Worm (Caenorhabditis elegans) whole organism, L3 larva: ENCODE data around the gene pgp-3.

Experiments
- R02D3.7 ChIP-seq: fragments of 150-350 bp; optimal IDR thresholded peaks from 2 replicates; lab custom pipeline; 2014; ENCODE audit warnings: missing biosample characterization, missing genetic modification characterization
- ZK546.5 ChIP-seq: sonication (generic microtip); optimal IDR thresholded peaks from 2 replicates; lab custom pipeline; 2017; ENCODE audit warnings: missing biosample characterization, missing genetic modification characterization
- ama-1 ChIP-seq: fragments of 150-350 bp; optimal IDR thresholded peaks from 2 replicates; lab custom pipeline; 2018
- ceh-28 ChIP-seq: fragments of 150-350 bp; optimal IDR thresholded peaks from 2 replicates; lab custom pipeline; 2014; ENCODE audit warnings: missing biosample characterization, missing genetic modification reagents, missing genetic modification characterization
- ceh-82 ChIP-seq: fragments of 150-350 bp; optimal IDR thresholded peaks from 2 replicates; lab custom pipeline; 2014; ENCODE audit warnings: missing biosample characterization, missing genetic modification characterization
- ceh-9 ChIP-seq: sonication (generic microtip); optimal IDR thresholded peaks from 2 replicates; lab custom pipeline; 2018; ENCODE audit warnings: missing biosample characterization, missing genetic modification characterization
- daf-12 ChIP-seq: fragments of 150-350 bp; optimal IDR thresholded peaks from 2 replicates; lab custom pipeline; 2014; ENCODE audit warnings: missing biosample characterization, missing genetic modification reagents, missing genetic modification characterization
- egl-27 ChIP-seq: sonication (generic microtip); optimal IDR thresholded peaks from 4 replicates; lab custom pipeline; 2017; ENCODE audit warnings: missing biosample characterization, missing genetic modification reagents, missing genetic modification characterization
- egl-5 ChIP-seq: fragments of 150-350 bp; optimal IDR thresholded peaks from 2 replicates; lab custom pipeline; 2017; ENCODE audit warnings: missing biosample characterization, missing genetic modification reagents, missing genetic modification characterization, inconsistent platforms
- elt-1 ChIP-seq: fragments of 150-350 bp; optimal IDR thresholded peaks from 2 replicates; lab custom pipeline; 2014; ENCODE audit warnings: missing biosample characterization, missing genetic modification characterization
- elt-3 ChIP-seq, 3 experiments: fragments of 150-350 bp in 1 of 3; sonication (generic microtip) in 2 of 3; optimal IDR thresholded peaks; 2 replicates in 2 of 3; 4 replicates in 1 of 3; lab custom pipeline; 2014 to 2017; ENCODE audit warnings: missing biosample characterization in 3 of 3, missing genetic modification characterization in 3 of 3
- eor-1 ChIP-seq, 2 experiments: fragments of 150-350 bp; optimal IDR thresholded peaks; 2 replicates each; lab custom pipeline; 2014 to 2018; ENCODE audit warnings: missing biosample characterization in 2 of 2, missing genetic modification characterization in 2 of 2
- fkh-10 ChIP-seq: sonication (generic microtip); optimal IDR thresholded peaks from 2 replicates; lab custom pipeline; 2017; ENCODE audit warnings: missing biosample characterization, missing genetic modification reagents, missing genetic modification characterization
- fkh-2 ChIP-seq: fragments of 150-350 bp; optimal IDR thresholded peaks from 2 replicates; lab custom pipeline; 2014; ENCODE audit warnings: missing biosample characterization, missing genetic modification reagents, missing genetic modification characterization
- fos-1 ChIP-seq: fragments of 150-350 bp; optimal IDR thresholded peaks from 2 replicates; lab custom pipeline; 2014; ENCODE audit warnings: missing biosample characterization, missing genetic modification characterization
- hmg-11 ChIP-seq: sonication (generic microtip); optimal IDR thresholded peaks from 2 replicates; lab custom pipeline; 2016; ENCODE audit warnings: missing genetic modification characterization, missing compliant biosample characterization
- jun-1 ChIP-seq: fragments of 150-350 bp; optimal IDR thresholded peaks from 2 replicates; lab custom pipeline; 2014; ENCODE audit warnings: missing biosample characterization, missing genetic modification reagents, missing genetic modification characterization
- lin-39 ChIP-seq: fragments of 150-350 bp; optimal IDR thresholded peaks from 2 replicates; lab custom pipeline; 2018; ENCODE audit warnings: missing biosample characterization, missing genetic modification reagents, missing genetic modification characterization
- lsy-12 ChIP-seq: sonication (generic microtip); optimal IDR thresholded peaks from 2 replicates; lab custom pipeline; 2016; ENCODE audit warnings: mild to moderate bottlenecking, missing genetic modification characterization, missing compliant biosample characterization
- mml-1 ChIP-seq: fragments of 150-350 bp; sonication (generic microtip); optimal IDR thresholded peaks from 3 replicates; lab custom pipeline; 2014; ENCODE audit warnings: missing biosample characterization, missing genetic modification characterization
- nfya-1 ChIP-seq: sonication (generic microtip); optimal IDR thresholded peaks from 2 replicates; lab custom pipeline; 2017; ENCODE audit warnings: missing genetic modification characterization, mild to moderate bottlenecking, missing compliant biosample characterization, antibody characterized with exemption, moderate library complexity; ENCODE audit not compliant: insufficient read depth
- nhr-11 ChIP-seq: fragments of 150-350 bp; optimal IDR thresholded peaks from 2 replicates; lab custom pipeline; 2014; ENCODE audit warnings: missing biosample characterization, missing genetic modification characterization
- nhr-23 ChIP-seq: fragments of 150-350 bp; optimal IDR thresholded peaks from 2 replicates; lab custom pipeline; 2014; ENCODE audit warnings: missing biosample characterization, missing genetic modification reagents, missing genetic modification characterization
- nhr-237 ChIP-seq: fragments of 150-350 bp; optimal IDR thresholded peaks from 2 replicates; lab custom pipeline; 2014; ENCODE audit warnings: missing biosample characterization, missing genetic modification characterization
- nhr-28 ChIP-seq: fragments of 150-350 bp; optimal IDR thresholded peaks from 2 replicates; lab custom pipeline; 2014; ENCODE audit warnings: missing biosample characterization, missing genetic modification characterization
- nhr-43 ChIP-seq: sonication (generic microtip); optimal IDR thresholded peaks from 2 replicates; lab custom pipeline; 2016; ENCODE audit warnings: mild to moderate bottlenecking, missing genetic modification characterization, missing compliant biosample characterization; ENCODE audit not compliant: poor library complexity, severe bottlenecking
- nhr-67 ChIP-seq: fragments of 150-350 bp; optimal IDR thresholded peaks from 2 replicates; lab custom pipeline; 2014; ENCODE audit warnings: missing biosample characterization, missing genetic modification characterization
- nhr-77 ChIP-seq: fragments of 150-350 bp; optimal IDR thresholded peaks from 2 replicates; lab custom pipeline; 2014; ENCODE audit warnings: missing biosample characterization, missing genetic modification characterization
- pha-4 ChIP-seq: fragments of 150-350 bp; optimal IDR thresholded peaks from 2 replicates; lab custom pipeline; 2014; ENCODE audit warnings: missing biosample characterization, missing genetic modification reagents, missing genetic modification characterization
- pqm-1 ChIP-seq: fragments of 150-350 bp; optimal IDR thresholded peaks from 2 replicates; lab custom pipeline; 2017; ENCODE audit warnings: missing biosample characterization, missing genetic modification characterization, inconsistent platforms
- skn-1 ChIP-seq: fragments of 150-350 bp; optimal IDR thresholded peaks from 2 replicates; lab custom pipeline; 2014; ENCODE audit warnings: missing biosample characterization, missing genetic modification characterization
- snpc-4 ChIP-seq: fragments of 150-350 bp; optimal IDR thresholded peaks from 2 replicates; lab custom pipeline; 2014; ENCODE audit warnings: missing biosample characterization, missing genetic modification characterization
- tbx-2 ChIP-seq: sonication (generic microtip); optimal IDR thresholded peaks from 2 replicates; lab custom pipeline; 2016; ENCODE audit warnings: mild to moderate bottlenecking, missing genetic modification characterization, missing compliant biosample characterization
- unc-39 ChIP-seq: sonication (generic microtip); optimal IDR thresholded peaks from 4 replicates; lab custom pipeline; 2017; ENCODE audit warnings: missing biosample characterization, missing genetic modification characterization
- unc-62 ChIP-seq: fragments of 150-350 bp; sonication (generic microtip); optimal IDR thresholded peaks from 4 replicates; lab custom pipeline; 2014; ENCODE audit warnings: missing biosample characterization, missing genetic modification reagents, missing genetic modification characterization
- zag-1 ChIP-seq: fragments of 150-350 bp; optimal IDR thresholded peaks from 2 replicates; lab custom pipeline; 2014; ENCODE audit warnings: missing biosample characterization, missing genetic modification characterization

Gene pgp-3

ce11 chrX:11351856-11352255, at the start of gene pgp-3:
Gene pgp-3, plus strand, starts transcription at chrX:11352156.
- no peak for TF ChIP-seq tbx-2 (tag; lab: Kevin White, UChicago)
- TF ChIP-seq zag-1 (tag; lab: Kevin White, UChicago): no peak
- no peak for TF ChIP-seq jun-1 (tag; lab: Kevin White, UChicago)
- no peak for TF ChIP-seq ceh-9 (tag; lab: Kevin White, UChicago)
- TF ChIP-seq nhr-237 (tag; lab: Kevin White, UChicago): no peak
- TF ChIP-seq nhr-43 (tag; lab: Kevin White, UChicago): no peak
- TF ChIP-seq egl-27 (tag; lab: Kevin White, UChicago): no peak
- TF ChIP-seq ceh-82 (tag; lab: Kevin White, UChicago): no peak
- no peak for TF ChIP-seq nfya-1 (tag; lab: Kevin White, UChicago)
- no peak for TF ChIP-seq daf-12 (tag; lab: Kevin White, UChicago)
- TF ChIP-seq, all 47 proteins: peak for 0

- TF ChIP-seq egl-5 (tag; lab: Kevin White, UChicago) (no peak), snpc-4 (no peak), nhr-67 (tag; lab: Kevin White, UChicago) (no peak), lsy-12 (no peak), unc-39 (tag; lab: Kevin White, UChicago) (no peak), fos-1 (tag; lab: Kevin White, UChicago) (no peak), nhr-11 (no peak), fkh-2 (tag; lab: Kevin White, UChicago) (no peak), R02D3.7 (tag; lab: Kevin White, UChicago) (no peak), ceh-28 (tag; lab: Kevin White, UChicago) (no peak), eor-1 (tag; optimal IDR thresholded peaks at IDR 0.05; lab: Kevin White, UChicago) (no peak), skn-1 (tag; lab: Kevin White, UChicago) (no peak)
Observed at ce11 chrX:11305773-11306172, 46.2 kb upstream of the pgp-3 start, which contains the start of gene F08G12.1. Gene F08G12.1, minus strand, starts transcription at chrX:11305873.

ce11 chrX:11307056-11307455, 44.9 kb upstream of the pgp-3 start, which contains the start of gene vhl-1:
Gene vhl-1, plus strand, starts transcription at chrX:11307356.
- no peak for TF ChIP-seq unc-62 (GFP tag; lab: Kevin White, UChicago)
- no peak for TF ChIP-seq mml-1
- TF ChIP-seq lin-39 (tag; lab: Kevin White, UChicago): no peak
- no peak for TF ChIP-seq nhr-28 (tag; lab: Kevin White, UChicago)
- TF ChIP-seq R02D3.7 (tag; lab: Kevin White, UChicago): no peak
- no peak for TF ChIP-seq ZK546.5 (tag; lab: Kevin White, UChicago)
- no peak for TF ChIP-seq nhr-23 (tag; lab: Kevin White, UChicago)
- no peak for TF ChIP-seq hmg-11 (tag; lab: Kevin White, UChicago)
- no peak for TF ChIP-seq lsy-12
- TF ChIP-seq fkh-10: no peak
- no peak for TF ChIP-seq skn-1 (tag; lab: Kevin White, UChicago)
- no peak for TF ChIP-seq snpc-4
- no peak for TF ChIP-seq fos-1 (tag; lab: Kevin White, UChicago)
- TF ChIP-seq egl-27 (tag; lab: Kevin White, UChicago): no peak
- no peak for TF ChIP-seq nhr-237 (tag; lab: Kevin White, UChicago)
- TF ChIP-seq ceh-82 (tag; lab: Kevin White, UChicago): no peak
- TF ChIP-seq egl-5 (tag; lab: Kevin White, UChicago): no peak
- no peak for TF ChIP-seq ceh-9 (tag; lab: Kevin White, UChicago)
- TF ChIP-seq, all 47 proteins: peak for 0

- TF ChIP-seq hmg-11 (tag; lab: Kevin White, UChicago) (no peak), R02D3.7 (tag; lab: Kevin White, UChicago) (no peak), nhr-77 (no peak), elt-3 (tag; optimal IDR thresholded peaks at IDR 0.05; lab: Kevin White, UChicago) (no peak), nhr-43 (tag; lab: Kevin White, UChicago) (no peak), unc-39 (tag; lab: Kevin White, UChicago) (no peak), zag-1 (tag; lab: Kevin White, UChicago) (no peak), nhr-67 (tag; lab: Kevin White, UChicago) (no peak), jun-1 (tag; lab: Kevin White, UChicago) (no peak), daf-12 (tag; lab: Kevin White, UChicago) (no peak), nhr-23 (tag; lab: Kevin White, UChicago) (no peak), pha-4 (tag; lab: Kevin White, UChicago) (peak; percentile 57), ama-1 (no peak), nhr-11 (no peak), ceh-9 (tag; lab: Kevin White, UChicago) (no peak), fkh-10 (no peak), eor-1 (tag; optimal IDR thresholded peaks at IDR 0.05; lab: Kevin White, UChicago) (no peak), ZK546.5 (tag; lab: Kevin White, UChicago) (no peak), lsy-12 (no peak), egl-5 (tag; lab: Kevin White, UChicago) (peak; percentile 0), pqm-1 (tag; lab: Kevin White, UChicago) (peak; percentile 10), nhr-28 (tag; lab: Kevin White, UChicago) (no peak), egl-27 (tag; lab: Kevin White, UChicago) (no peak), ceh-28 (tag; lab: Kevin White, UChicago) (no peak), elt-1 (tag; lab: Kevin White, UChicago) (no peak), skn-1 (tag; lab: Kevin White, UChicago) (no peak)
Observed at ce11 chrX:11310285-11310838, 41.6 kb upstream of the pgp-3 start, which contains the start of gene F08G12.5. Gene F08G12.5, minus strand, starts transcription at chrX:11310285.
